Fruit fly (Drosophila melanogaster) whole organism, embryonic: ENCODE data around the gene how.
A peak's percentile ranks its signal among the peaks of the same experiment; 100 is the strongest.

Source experiments
- CG10274 ChIP-seq: fragments of 200-800 bp; sonication (Bioruptor generic); optimal IDR thresholded peaks from 3 replicates; lab custom pipeline; 2017; ENCODE audit warnings: missing biosample characterization, mild to moderate bottlenecking, missing genetic modification characterization
- CG11093 ChIP-seq: fragments of 200-800 bp; sonication (Bioruptor generic); IDR thresholded peaks from 3 replicates; pipeline ENCODE4 v1.3.6; 2022; ENCODE audit warnings: missing biosample characterization, missing genetic modification characterization
- CG1233 ChIP-seq: fragments of 200-800 bp; sonication (Bioruptor generic); optimal IDR thresholded peaks from 4 replicates; lab custom pipeline; 2018; ENCODE audit warnings: missing biosample characterization, mild to moderate bottlenecking, missing genetic modification characterization
- CG13775 ChIP-seq: fragments of 200-800 bp; sonication (Bioruptor generic); optimal IDR thresholded peaks from 3 replicates; lab custom pipeline; 2017; ENCODE audit warnings: missing biosample characterization, mild to moderate bottlenecking, missing genetic modification characterization
- CG14965 ChIP-seq: fragments of 200-800 bp; sonication (Bioruptor generic); optimal IDR thresholded peaks from 2 replicates; lab custom pipeline; 2016; ENCODE audit warnings: missing biosample characterization, missing genetic modification characterization, borderline replicate concordance
- CG1647 ChIP-seq: fragments of 200-800 bp; sonication (Bioruptor generic); optimal IDR thresholded peaks from 3 replicates; lab custom pipeline; 2016; ENCODE audit warnings: missing biosample characterization, missing genetic modification characterization
- CG17385 ChIP-seq: fragments of 200-800 bp; sonication (Bioruptor generic); optimal IDR thresholded peaks from 3 replicates; lab custom pipeline; 2018; ENCODE audit warnings: missing biosample characterization, mild to moderate bottlenecking, missing genetic modification characterization
- CG18262 ChIP-seq: fragments of 200-800 bp; optimal IDR thresholded peaks from 3 replicates; lab custom pipeline; 2019; ENCODE audit warnings: missing biosample characterization, mild to moderate bottlenecking, missing genetic modification characterization, moderate library complexity
- CG2116 ChIP-seq: fragments of 200-800 bp; sonication (Bioruptor generic); optimal IDR thresholded peaks from 3 replicates; lab custom pipeline; 2018; ENCODE audit warnings: missing biosample characterization, mild to moderate bottlenecking, missing genetic modification characterization
- CG31224 ChIP-seq: fragments of 200-800 bp; sonication (Bioruptor generic); IDR thresholded peaks from 2 replicates; pipeline ENCODE4 v1.3.6; 2022; ENCODE audit warnings: missing biosample characterization, missing genetic modification characterization
- CG32532 ChIP-seq: fragments of 200-800 bp; sonication (Bioruptor generic); IDR thresholded peaks from 2 replicates; pipeline ENCODE4 v1.3.6; 2022; ENCODE audit warnings: missing biosample characterization, missing genetic modification characterization
- CG33557 ChIP-seq: fragments of 200-800 bp; sonication (Bioruptor generic); optimal IDR thresholded peaks from 2 replicates; lab custom pipeline; 2019; ENCODE audit warnings: missing biosample characterization, mild to moderate bottlenecking, missing genetic modification characterization, moderate library complexity
- CG42726 ChIP-seq: fragments of 200-800 bp; sonication (Bioruptor generic); IDR thresholded peaks from 2 replicates; pipeline ENCODE4 v1.3.6; 2022; ENCODE audit warnings: missing biosample characterization, missing genetic modification characterization; ENCODE audit not compliant: partially characterized antibody
- CG7987 ChIP-seq: fragments of 200-800 bp; sonication (Bioruptor generic); optimal IDR thresholded peaks from 2 replicates; lab custom pipeline; 2018; ENCODE audit warnings: missing biosample characterization, mild to moderate bottlenecking, missing genetic modification characterization, moderate library complexity
- CG8765 ChIP-seq: fragments of 200-800 bp; sonication (Bioruptor generic); IDR thresholded peaks from 2 replicates; pipeline ENCODE4 v1.3.6; 2022; ENCODE audit warnings: missing biosample characterization, missing genetic modification characterization
- CG9876 ChIP-seq: fragments of 200-800 bp; sonication (Bioruptor generic); optimal IDR thresholded peaks from 2 replicates; lab custom pipeline; 2016; ENCODE audit warnings: missing biosample characterization, missing genetic modification characterization
- CrebB ChIP-seq: fragments of 200-800 bp; sonication (Bioruptor generic); optimal IDR thresholded peaks from 3 replicates; lab custom pipeline; 2018; ENCODE audit warnings: missing biosample characterization, mild to moderate bottlenecking, missing genetic modification characterization
- D19B ChIP-seq: fragments of 200-800 bp; sonication (Bioruptor generic); optimal IDR thresholded peaks from 2 replicates; lab custom pipeline; 2017; ENCODE audit warnings: missing biosample characterization, mild to moderate bottlenecking, missing genetic modification characterization
- Dad ChIP-seq: fragments of 200-800 bp; sonication (Bioruptor generic); optimal IDR thresholded peaks from 3 replicates; lab custom pipeline; 2016; ENCODE audit warnings: missing biosample characterization, missing genetic modification characterization
- Deaf1 ChIP-seq: fragments of 200-800 bp; optimal IDR thresholded peaks from 3 replicates; lab custom pipeline; 2019; ENCODE audit warnings: missing biosample characterization, mild to moderate bottlenecking, missing genetic modification characterization, moderate library complexity
- E2f1 ChIP-seq: fragments of 200-800 bp; sonication (Bioruptor generic); IDR thresholded peaks from 2 replicates; pipeline ENCODE4 v1.3.6; 2022; ENCODE audit warnings: missing biosample characterization, missing genetic modification characterization
- HLH4C ChIP-seq: fragments of 200-800 bp; sonication (Bioruptor generic); IDR thresholded peaks from 3 replicates; pipeline ENCODE4 v1.3.6; 2022; ENCODE audit warnings: missing biosample characterization, missing genetic modification characterization; ENCODE audit not compliant: partially characterized antibody
- Hr3 ChIP-seq: fragments of 200-800 bp; sonication (Bioruptor generic); optimal IDR thresholded peaks from 3 replicates; lab custom pipeline; 2016; ENCODE audit warnings: missing biosample characterization, missing genetic modification characterization
- Kr ChIP-seq: fragments of 200-800 bp; sonication (Bioruptor generic); optimal IDR thresholded peaks from 2 replicates; lab custom pipeline; 2017; ENCODE audit warnings: missing biosample characterization, mild to moderate bottlenecking, missing genetic modification characterization
- Lpt ChIP-seq: fragments of >200 bp; optimal IDR thresholded peaks from 2 replicates; lab custom pipeline; 2018; ENCODE audit warnings: missing biosample characterization, missing genetic modification characterization
- MTF-1 ChIP-seq: fragments of 200-800 bp; sonication (Bioruptor generic); optimal IDR thresholded peaks from 2 replicates; lab custom pipeline; 2018; ENCODE audit warnings: missing biosample characterization, mild to moderate bottlenecking, missing genetic modification characterization, borderline replicate concordance
- Mes4 ChIP-seq: fragments of 200-800 bp; sonication (Bioruptor generic); optimal IDR thresholded peaks from 2 replicates; lab custom pipeline; 2016; ENCODE audit warnings: missing biosample characterization, missing genetic modification characterization
- NfI ChIP-seq: fragments of 200-800 bp; sonication (Bioruptor generic); optimal IDR thresholded peaks from 3 replicates; lab custom pipeline; 2018; ENCODE audit warnings: missing biosample characterization, mild to moderate bottlenecking, missing genetic modification characterization, moderate library complexity
- Opbp ChIP-seq: fragments of 200-800 bp; sonication (Bioruptor generic); IDR thresholded peaks from 3 replicates; pipeline ENCODE4 v1.3.6; 2022; ENCODE audit warnings: missing biosample characterization, missing genetic modification characterization; ENCODE audit not compliant: partially characterized antibody
- ac ChIP-seq: fragments of 200-800 bp; sonication (Bioruptor generic); optimal IDR thresholded peaks from 3 replicates; lab custom pipeline; 2017; ENCODE audit warnings: missing biosample characterization, mild to moderate bottlenecking, missing genetic modification characterization
- amos ChIP-seq: fragments of 200-800 bp; sonication (Bioruptor generic); IDR thresholded peaks from 2 replicates; pipeline ENCODE4 v1.3.6; 2022; ENCODE audit warnings: missing biosample characterization, missing genetic modification characterization; ENCODE audit not compliant: partially characterized antibody
- aop ChIP-seq: fragments of 200-800 bp; sonication (Bioruptor generic); IDR thresholded peaks from 2 replicates; pipeline ENCODE4 v1.3.6; 2022; ENCODE audit warnings: missing biosample characterization, missing genetic modification characterization
- ash1 ChIP-seq: fragments of 200-800 bp; sonication (Bioruptor generic); optimal IDR thresholded peaks from 2 replicates; lab custom pipeline; 2018; ENCODE audit warnings: missing biosample characterization, mild to moderate bottlenecking, missing genetic modification characterization
- az2 ChIP-seq: fragments of 200-800 bp; sonication (Bioruptor generic); optimal IDR thresholded peaks from 3 replicates; lab custom pipeline; 2016; ENCODE audit warnings: missing biosample characterization, missing genetic modification characterization
- bigmax ChIP-seq: fragments of 200-800 bp; sonication (Bioruptor generic); optimal IDR thresholded peaks from 2 replicates; lab custom pipeline; 2018; ENCODE audit warnings: missing biosample characterization, mild to moderate bottlenecking, missing genetic modification characterization
- bsh ChIP-seq, 2 experiments: fragments of 200-800 bp; sonication (Bioruptor generic); optimal IDR thresholded peaks; 2 replicates each; lab custom pipeline; 2017 to 2018; ENCODE audit warnings: mild to moderate bottlenecking in 2 of 2, missing biosample characterization in 2 of 2, missing genetic modification characterization in 2 of 2, moderate library complexity in 1 of 2
- disco-r ChIP-seq: fragments of 200-800 bp; sonication (Bioruptor generic); optimal IDR thresholded peaks from 2 replicates; lab custom pipeline; 2016; ENCODE audit warnings: missing biosample characterization, missing genetic modification characterization
- eve ChIP-seq, 2 experiments: fragments of >200 bp; optimal IDR thresholded peaks; 2 replicates each; lab custom pipeline; 2017; ENCODE audit warnings: missing biosample characterization in 2 of 2, missing genetic modification characterization in 2 of 2
- grn ChIP-seq: fragments of 200-800 bp; sonication (Bioruptor generic); optimal IDR thresholded peaks from 3 replicates; lab custom pipeline; 2017; ENCODE audit warnings: missing biosample characterization, missing genetic modification characterization
- hkb ChIP-seq, 2 experiments: fragments of 200-800 bp in 1 of 2; fragments of >200 bp in 1 of 2; sonication (Bioruptor generic) in 1 of 2; IDR thresholded peaks in 1 of 2; optimal IDR thresholded peaks in 1 of 2; 2 replicates each; pipeline versions ENCODE4 v1.3.6 to Lab custom; 2017 to 2022; ENCODE audit warnings: missing biosample characterization in 1 of 2, missing genetic modification characterization in 1 of 2
- lov ChIP-seq, 2 experiments: fragments of 200-800 bp in 1 of 2; fragments of >200 bp in 1 of 2; sonication (Bioruptor generic) in 1 of 2; IDR thresholded peaks in 1 of 2; optimal IDR thresholded peaks in 1 of 2; 2 replicates in 1 of 2; 3 replicates in 1 of 2; pipeline versions ENCODE4 v1.3.6 to Lab custom; 2017 to 2022; ENCODE audit warnings: missing biosample characterization in 1 of 2, missing genetic modification characterization in 1 of 2
- mirr ChIP-seq: fragments of 200-800 bp; sonication (Bioruptor generic); optimal IDR thresholded peaks from 3 replicates; lab custom pipeline; 2018; ENCODE audit warnings: missing biosample characterization, mild to moderate bottlenecking, missing genetic modification characterization
- nerfin-2 ChIP-seq: fragments of 200-800 bp; sonication (Bioruptor generic); IDR thresholded peaks from 2 replicates; pipeline ENCODE4 v1.3.6; 2022; ENCODE audit warnings: missing biosample characterization, missing genetic modification characterization; ENCODE audit not compliant: partially characterized antibody
- slp2 ChIP-seq: fragments of 200-800 bp; sonication (Bioruptor generic); optimal IDR thresholded peaks from 2 replicates; lab custom pipeline; 2016; ENCODE audit warnings: missing biosample characterization, missing genetic modification characterization
- stwl ChIP-seq: fragments of 200-800 bp; sonication (Bioruptor generic); optimal IDR thresholded peaks from 3 replicates; lab custom pipeline; 2018; ENCODE audit warnings: missing biosample characterization, mild to moderate bottlenecking, missing genetic modification characterization, moderate library complexity
- tna ChIP-seq: fragments of 200-800 bp; sonication (Bioruptor generic); IDR thresholded peaks from 2 replicates; pipeline ENCODE4 v1.3.6; 2022; ENCODE audit warnings: missing biosample characterization, missing genetic modification characterization; ENCODE audit not compliant: partially characterized antibody
- twi ChIP-seq: fragments of 200-800 bp; optimal IDR thresholded peaks from 2 replicates; lab custom pipeline; 2019; ENCODE audit warnings: missing biosample characterization, mild to moderate bottlenecking, missing genetic modification characterization, moderate library complexity
- zfh2 ChIP-seq: fragments of 200-800 bp; sonication (Bioruptor generic); optimal IDR thresholded peaks from 2 replicates; lab custom pipeline; 2016; ENCODE audit warnings: missing biosample characterization, missing genetic modification characterization

how gene

DNA sequence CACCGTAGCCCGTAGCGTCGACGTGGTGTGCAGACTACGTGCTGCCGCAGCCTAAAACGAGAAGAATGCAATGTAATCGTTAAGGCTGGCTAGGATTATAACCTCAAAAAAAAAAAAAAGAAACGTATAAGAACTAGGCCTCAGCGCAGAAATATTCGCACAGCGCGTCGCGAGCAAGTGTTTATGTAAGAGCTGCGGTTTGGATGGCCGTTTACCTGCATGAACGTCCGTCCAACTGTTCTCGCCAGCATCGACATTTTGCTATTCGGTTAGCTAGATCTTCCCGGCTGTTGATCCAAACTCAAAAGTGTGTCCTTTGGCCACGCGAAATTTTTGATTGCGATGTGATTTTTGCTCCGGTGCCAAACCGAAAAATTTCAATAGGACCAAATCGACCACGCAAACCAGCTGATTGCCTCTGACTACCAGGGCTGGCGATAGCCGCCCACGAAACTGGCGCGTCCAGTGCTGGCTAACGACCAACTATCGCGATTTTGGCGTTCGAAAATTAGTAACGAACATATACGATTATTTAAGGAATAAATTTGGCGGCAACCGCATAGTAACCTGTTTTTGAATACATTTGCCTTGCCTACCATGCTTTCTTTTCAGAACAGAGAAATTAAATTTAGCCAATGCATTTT, 23.1 kb upstream of the how start, which contains the start of gene Idh3b (continued):
- TF ChIP-seq Kr (GFP tag; lab: Kevin White, UChicago) (no peak), CG1647 (GFP tag; lab: Kevin White, UChicago) (peak; percentile 59), nerfin-2 (GFP tag; lab: Robert Waterston, UW) (peak; percentile 72), eve (GFP tag; optimal IDR thresholded peaks at IDR 0.05; lab: Kevin White, UChicago) (no peak), E2f1 (GFP tag; lab: Robert Waterston, UW) (no peak; the same call in 1 of the 2 replicates), bigmax (GFP tag; lab: Kevin White, UChicago) (peak; percentile 39), HLH4C (peak; percentile 84), CG7987 (no peak), zfh2 (GFP tag; lab: Kevin White, UChicago) (peak; percentile 81), lov (optimal IDR thresholded peaks at IDR 0.05; lab: Kevin White, UChicago) (no peak), lov (GFP tag; IDR thresholded peaks at IDR 0.05; lab: Robert Waterston, UW) (no peak; the same call in 2 of the 3 replicates), hkb (optimal IDR thresholded peaks at IDR 0.05; lab: Kevin White, UChicago) (peak; percentile 13), hkb (GFP tag; IDR thresholded peaks at IDR 0.05; lab: Robert Waterston, UW) (peak; percentile 43), CG42726 (GFP tag; lab: Robert Waterston, UW) (no peak; the same call in 1 of the 2 replicates), slp2 (GFP tag; lab: Kevin White, UChicago) (peak; percentile 18), CG14965 (GFP tag; lab: Kevin White, UChicago) (no peak), CG31224 (GFP tag; lab: Robert Waterston, UW) (peak; percentile 43; the same call in 1 of the 2 replicates), NfI (GFP tag; lab: Kevin White, UChicago) (no peak), CG13775 (GFP tag; lab: Kevin White, UChicago) (no peak), Mes4 (GFP tag; lab: Kevin White, UChicago) (peak; percentile 15), D19B (GFP tag; lab: Kevin White, UChicago) (peak; percentile 29), CG1233 (GFP tag; lab: Kevin White, UChicago) (no peak), Deaf1 (tag; lab: Kevin White, UChicago) (no peak), Opbp (GFP tag; lab: Robert Waterston, UW) (peak; percentile 97), tna (GFP tag; lab: Robert Waterston, UW) (peak; percentile 87), stwl (tag; lab: Kevin White, UChicago) (peak; percentile 86), CG8765 (GFP tag; lab: Robert Waterston, UW) (no peak), mirr (GFP tag; lab: Kevin White, UChicago) (no peak), CG9876 (GFP tag; lab: Kevin White, UChicago) (peak; percentile 27), CrebB (no peak), az2 (GFP tag; lab: Kevin White, UChicago) (peak; percentile 59), CG10274 (GFP tag; lab: Kevin White, UChicago) (no peak), MTF-1 (GFP tag; lab: Kevin White, UChicago) (no peak), ac (no peak), aop (GFP tag; lab: Robert Waterston, UW) (no peak; the same call in 1 of the 2 replicates), Lpt (GFP tag; lab: Kevin White, UChicago) (no peak), CG2116 (peak; percentile 64), twi (tag; lab: Kevin White, UChicago) (no peak), CG18262 (tag; lab: Kevin White, UChicago) (no peak), amos (GFP tag; lab: Robert Waterston, UW) (peak; percentile 98), grn (GFP tag; lab: Kevin White, UChicago) (no peak), Hr3 (GFP tag; lab: Kevin White, UChicago) (peak; percentile 42), CG33557 (GFP tag; lab: Kevin White, UChicago) (peak; percentile 15), ash1 (GFP tag; lab: Kevin White, UChicago) (no peak), bsh (GFP tag; optimal IDR thresholded peaks at IDR 0.05; lab: Kevin White, UChicago) (no peak), CG17385 (peak; percentile 35), disco-r (GFP tag; lab: Kevin White, UChicago) (peak; percentile 6), CG11093 (GFP tag; lab: Robert Waterston, UW) (peak; percentile 38; the same call in 1 of the 3 replicates), CG32532 (peak; percentile 85), Dad (GFP tag; lab: Kevin White, UChicago) (peak; percentile 50)
